Worm (Caenorhabditis elegans) whole organism, L3 larva: ENCODE measurements around the gene adk-1.
A peak's percentile ranks its signal among the peaks of the same experiment; 100 is the strongest.

Experiments used
- ama-1 ChIP-seq: fragments of 150-350 bp; optimal IDR thresholded peaks from 2 replicates; lab custom pipeline; 2018
- egl-27 ChIP-seq: sonication (generic microtip); optimal IDR thresholded peaks from 4 replicates; lab custom pipeline; 2017; ENCODE audit warnings: missing biosample characterization, missing genetic modification reagents, missing genetic modification characterization
- elt-1 ChIP-seq: fragments of 150-350 bp; optimal IDR thresholded peaks from 2 replicates; lab custom pipeline; 2014; ENCODE audit warnings: missing biosample characterization, missing genetic modification characterization
- nhr-237 ChIP-seq: fragments of 150-350 bp; optimal IDR thresholded peaks from 2 replicates; lab custom pipeline; 2014; ENCODE audit warnings: missing biosample characterization, missing genetic modification characterization
- nhr-25 ChIP-seq: sonication (generic microtip); optimal IDR thresholded peaks from 2 replicates; lab custom pipeline; 2017; ENCODE audit warnings: missing biosample characterization, missing genetic modification characterization
- nhr-76 ChIP-seq: fragments of 150-350 bp; sonication (generic microtip); optimal IDR thresholded peaks from 5 replicates; lab custom pipeline; 2014; ENCODE audit warnings: missing biosample characterization, missing genetic modification characterization
- ztf-11 ChIP-seq: fragments of 150-350 bp; optimal IDR thresholded peaks from 2 replicates; lab custom pipeline; 2014; ENCODE audit warnings: missing biosample characterization, missing genetic modification characterization

DNA sequence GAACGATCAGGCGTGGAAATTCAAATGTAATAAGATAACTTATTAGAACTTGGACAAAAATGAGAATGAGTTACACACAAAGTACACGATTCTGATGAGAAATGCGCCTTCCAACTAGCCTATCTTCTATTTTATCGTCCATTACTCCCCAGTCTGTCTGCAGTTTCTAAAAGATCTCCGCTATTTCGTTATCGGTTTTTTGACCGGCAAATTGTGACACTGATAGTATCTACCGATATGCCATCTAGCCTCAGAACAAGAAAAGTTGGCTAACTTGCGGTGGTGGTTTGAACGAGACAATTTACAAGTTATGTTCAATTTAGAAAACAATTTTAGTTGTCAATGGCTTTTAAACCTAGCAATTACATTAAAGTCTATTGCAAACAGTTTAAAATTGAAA is 916 bp upstream of the adk-1 start:
- no peak for TF ChIP-seq ama-1 (lab: Kevin White, UChicago)
- no peak for TF ChIP-seq nhr-237 (tag; lab: Kevin White, UChicago)
- no peak for TF ChIP-seq egl-27 (tag; lab: Kevin White, UChicago)
- TF ChIP-seq elt-1 (tag; lab: Kevin White, UChicago) = peak; percentile 96
- TF ChIP-seq nhr-25 = peak; percentile 54
- TF ChIP-seq nhr-76 (tag; lab: Kevin White, UChicago) = no peak
- no peak for TF ChIP-seq ztf-11 (tag; lab: Kevin White, UChicago)
